Worm (Caenorhabditis elegans) whole organism, L2 larva: ENCODE data around the gene mrpl-45.

Experiments used
- C34F6.9 ChIP-seq: fragments of 150-350 bp; optimal IDR thresholded peaks from 2 replicates; lab custom pipeline; 2014; ENCODE audit warnings: missing biosample characterization, missing genetic modification characterization
- F13H6.1 ChIP-seq: sonication (generic microtip); optimal IDR thresholded peaks from 2 replicates; lab custom pipeline; 2016; ENCODE audit warnings: missing genetic modification characterization, missing compliant biosample characterization
- R02D3.7 ChIP-seq: fragments of 150-350 bp; optimal IDR thresholded peaks from 2 replicates; lab custom pipeline; 2014; ENCODE audit warnings: missing biosample characterization, missing genetic modification characterization
- ZK546.5 ChIP-seq: sonication (generic microtip); optimal IDR thresholded peaks from 2 replicates; lab custom pipeline; 2017; ENCODE audit warnings: missing biosample characterization, missing genetic modification characterization
- aly-2 ChIP-seq: fragments of 150-350 bp; optimal IDR thresholded peaks from 2 replicates; lab custom pipeline; 2014; ENCODE audit warnings: missing biosample characterization, missing genetic modification characterization
- ama-1 ChIP-seq: fragments of 150-350 bp; optimal IDR thresholded peaks from 2 replicates; lab custom pipeline; 2018; ENCODE audit warnings: inconsistent platforms
- ceh-16 ChIP-seq: fragments of 150-350 bp; optimal IDR thresholded peaks from 2 replicates; lab custom pipeline; 2014; ENCODE audit warnings: missing biosample characterization, missing genetic modification characterization
- ceh-82 ChIP-seq: fragments of 150-350 bp; optimal IDR thresholded peaks from 2 replicates; lab custom pipeline; 2014; ENCODE audit warnings: missing biosample characterization, missing genetic modification characterization
- dmd-4 ChIP-seq: sonication (generic microtip); optimal IDR thresholded peaks from 2 replicates; lab custom pipeline; 2017; ENCODE audit warnings: missing biosample characterization, missing genetic modification characterization
- egl-27 ChIP-seq: sonication (generic microtip); optimal IDR thresholded peaks from 3 replicates; lab custom pipeline; 2017; ENCODE audit warnings: missing biosample characterization, missing genetic modification reagents, missing genetic modification characterization
- elt-1 ChIP-seq: fragments of 150-350 bp; optimal IDR thresholded peaks from 2 replicates; lab custom pipeline; 2014; ENCODE audit warnings: missing biosample characterization, missing genetic modification characterization
- elt-3 ChIP-seq: sonication (generic microtip); optimal IDR thresholded peaks from 2 replicates; lab custom pipeline; 2017; ENCODE audit warnings: missing biosample characterization, missing genetic modification characterization
- fos-1 ChIP-seq: fragments of 150-350 bp; optimal IDR thresholded peaks from 2 replicates; lab custom pipeline; 2014; ENCODE audit warnings: missing biosample characterization, missing genetic modification characterization
- gmeb-1 ChIP-seq: fragments of 150-350 bp; optimal IDR thresholded peaks from 2 replicates; lab custom pipeline; 2014; ENCODE audit warnings: missing biosample characterization, missing genetic modification characterization
- lin-11 ChIP-seq: fragments of 150-350 bp; sonication (generic microtip); optimal IDR thresholded peaks from 2 replicates; lab custom pipeline; 2014; ENCODE audit warnings: missing biosample characterization, missing genetic modification characterization, inconsistent platforms, mixed read lengths
- lin-13 ChIP-seq: fragments of 150-350 bp; optimal IDR thresholded peaks from 2 replicates; lab custom pipeline; 2014; ENCODE audit warnings: missing biosample characterization, missing genetic modification reagents, missing genetic modification characterization
- lin-39 ChIP-seq: fragments of 150-350 bp; optimal IDR thresholded peaks from 2 replicates; lab custom pipeline; 2014; ENCODE audit warnings: missing biosample characterization, missing genetic modification reagents, missing genetic modification characterization
- lsy-2 ChIP-seq, 2 experiments: fragments of 150-350 bp in 1 of 2; sonication (generic microtip) in 1 of 2; optimal IDR thresholded peaks; 2 replicates each; lab custom pipeline; 2014 to 2017; ENCODE audit warnings: missing biosample characterization in 2 of 2, missing genetic modification characterization in 2 of 2
- mab-5 ChIP-seq: fragments of 150-350 bp; optimal IDR thresholded peaks from 2 replicates; lab custom pipeline; 2014; ENCODE audit warnings: missing biosample characterization, missing genetic modification characterization
- mbf-1 ChIP-seq: sonication (generic microtip); optimal IDR thresholded peaks from 2 replicates; lab custom pipeline; 2017; ENCODE audit warnings: missing biosample characterization, missing genetic modification characterization
- mdl-1 ChIP-seq, 2 experiments: fragments of 150-350 bp in 1 of 2; sonication (generic microtip) in 1 of 2; optimal IDR thresholded peaks; 2 replicates each; lab custom pipeline; 2017; ENCODE audit warnings: missing biosample characterization in 2 of 2, missing genetic modification characterization in 2 of 2
- nhr-11 ChIP-seq: fragments of 150-350 bp; optimal IDR thresholded peaks from 2 replicates; lab custom pipeline; 2014; ENCODE audit warnings: missing biosample characterization, missing genetic modification characterization
- nhr-12 ChIP-seq: fragments of 150-350 bp; optimal IDR thresholded peaks from 2 replicates; lab custom pipeline; 2014; ENCODE audit warnings: missing biosample characterization, missing genetic modification characterization
- nhr-129 ChIP-seq: fragments of 150-350 bp; optimal IDR thresholded peaks from 2 replicates; lab custom pipeline; 2014; ENCODE audit warnings: missing biosample characterization, missing genetic modification characterization
- nhr-21 ChIP-seq: fragments of 150-350 bp; optimal IDR thresholded peaks from 2 replicates; lab custom pipeline; 2014; ENCODE audit warnings: missing biosample characterization, missing genetic modification characterization
- nhr-23 ChIP-seq: fragments of 150-350 bp; optimal IDR thresholded peaks from 2 replicates; lab custom pipeline; 2014; ENCODE audit warnings: missing biosample characterization, missing genetic modification reagents, missing genetic modification characterization
- nhr-237 ChIP-seq: fragments of 150-350 bp; optimal IDR thresholded peaks from 2 replicates; lab custom pipeline; 2014; ENCODE audit warnings: missing biosample characterization, missing genetic modification characterization
- nhr-25 ChIP-seq: fragments of 150-350 bp; sonication (generic microtip); optimal IDR thresholded peaks from 3 replicates; lab custom pipeline; 2014; ENCODE audit warnings: missing biosample characterization, missing genetic modification characterization
- nhr-6 ChIP-seq: fragments of 150-350 bp; optimal IDR thresholded peaks from 2 replicates; lab custom pipeline; 2014; ENCODE audit warnings: missing biosample characterization, missing genetic modification characterization
- nhr-77 ChIP-seq: fragments of 150-350 bp; optimal IDR thresholded peaks from 2 replicates; lab custom pipeline; 2014; ENCODE audit warnings: missing biosample characterization, missing genetic modification characterization
- peb-1 ChIP-seq: fragments of 150-350 bp; optimal IDR thresholded peaks from 2 replicates; lab custom pipeline; 2014; ENCODE audit warnings: missing biosample characterization, missing genetic modification characterization
- sem-4 ChIP-seq: fragments of 150-350 bp; optimal IDR thresholded peaks from 2 replicates; lab custom pipeline; 2014; ENCODE audit warnings: missing biosample characterization, missing genetic modification reagents, missing genetic modification characterization
- skn-1 ChIP-seq: sonication (generic microtip); optimal IDR thresholded peaks from 2 replicates; lab custom pipeline; 2017; ENCODE audit warnings: missing biosample characterization, missing genetic modification characterization
- sma-3 ChIP-seq: sonication (generic microtip); optimal IDR thresholded peaks from 2 replicates; lab custom pipeline; 2016; ENCODE audit warnings: missing genetic modification reagents, missing genetic modification characterization, missing compliant biosample characterization
- sma-9 ChIP-seq, 2 experiments: fragments of 150-350 bp in 1 of 2; sonication (generic microtip) in 1 of 2; optimal IDR thresholded peaks; 2 replicates each; lab custom pipeline; 2014 to 2016; ENCODE audit warnings: missing genetic modification characterization in 2 of 2, mild to moderate bottlenecking in 1 of 2, missing biosample characterization in 1 of 2, missing compliant biosample characterization in 1 of 2, missing genetic modification reagents in 1 of 2, moderate library complexity in 1 of 2
- snpc-4 ChIP-seq: fragments of 150-350 bp; optimal IDR thresholded peaks from 2 replicates; lab custom pipeline; 2014; ENCODE audit warnings: missing biosample characterization, missing genetic modification characterization
- unc-39 ChIP-seq: fragments of 150-350 bp; optimal IDR thresholded peaks from 2 replicates; lab custom pipeline; 2014; ENCODE audit warnings: missing biosample characterization, missing genetic modification characterization
- unc-55 ChIP-seq: fragments of 150-350 bp; sonication (generic microtip); optimal IDR thresholded peaks from 3 replicates; lab custom pipeline; 2014; ENCODE audit warnings: missing biosample characterization, missing genetic modification reagents, missing genetic modification characterization
- unc-62 ChIP-seq: fragments of 150-350 bp; optimal IDR thresholded peaks from 2 replicates; lab custom pipeline; 2014; ENCODE audit warnings: missing biosample characterization, missing genetic modification reagents, missing genetic modification characterization
- zag-1 ChIP-seq: fragments of 150-350 bp; optimal IDR thresholded peaks from 2 replicates; lab custom pipeline; 2014; ENCODE audit warnings: missing biosample characterization, missing genetic modification characterization
- ztf-1 ChIP-seq: fragments of 200-800 bp; sonication (Bioruptor generic); conservative IDR thresholded peaks from 2 replicates; pipeline ENCODE4 v1.3.6; 2022; ENCODE audit warnings: missing genetic modification characterization, missing compliant biosample characterization
- ztf-11 ChIP-seq: sonication (generic microtip); optimal IDR thresholded peaks from 2 replicates; lab custom pipeline; 2017; ENCODE audit warnings: missing biosample characterization, missing genetic modification characterization
- ztf-4 ChIP-seq: fragments of 150-350 bp; optimal IDR thresholded peaks from 2 replicates; lab custom pipeline; 2014; ENCODE audit warnings: missing biosample characterization, missing genetic modification characterization

mrpl-45 gene

DNA sequence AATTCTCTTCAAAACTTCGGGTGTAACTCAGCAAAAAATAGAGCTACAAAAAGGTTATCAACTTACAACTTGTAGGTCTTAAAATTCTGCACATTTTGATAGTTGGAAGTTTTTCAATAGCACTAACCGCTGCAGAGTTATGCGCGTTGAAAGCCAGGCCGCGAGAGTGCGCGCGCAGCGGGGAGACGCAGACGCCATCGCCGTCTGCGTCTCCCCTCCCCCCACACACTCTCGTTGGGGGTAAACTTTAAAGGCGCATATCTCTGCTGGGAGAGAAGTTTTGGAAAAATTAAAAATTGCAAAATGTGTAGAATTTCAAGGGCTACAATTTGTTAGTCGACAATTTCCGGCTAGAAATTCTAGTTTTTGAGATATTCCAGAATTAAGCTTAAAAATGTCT lies 27.7 kb upstream of the mrpl-45 start:
- no peak for TF ChIP-seq F13H6.1
- TF ChIP-seq ama-1 (lab: Kevin White, UChicago), result no peak
- no peak for TF ChIP-seq C34F6.9 (tag; lab: Kevin White, UChicago)
- no peak for TF ChIP-seq elt-1 (tag; lab: Kevin White, UChicago)
- no peak for TF ChIP-seq ztf-11 (tag; lab: Kevin White, UChicago)
- no peak for TF ChIP-seq ztf-4 (tag; lab: Kevin White, UChicago)
- no peak for TF ChIP-seq sma-3 (GFP tag; lab: Kevin White, UChicago)
- no peak for TF ChIP-seq egl-27 (tag; lab: Kevin White, UChicago)
- no peak for TF ChIP-seq fos-1 (tag; lab: Kevin White, UChicago)
- TF ChIP-seq unc-55 (GFP tag; lab: Kevin White, UChicago), result no peak
- no peak for TF ChIP-seq nhr-129
- TF ChIP-seq gmeb-1, result no peak
- no peak for TF ChIP-seq R02D3.7 (tag; lab: Kevin White, UChicago)
- no peak for TF ChIP-seq lin-11 (tag; lab: Kevin White, UChicago)
- TF ChIP-seq ztf-1 (GFP tag; lab: Robert Waterston, UW), result no peak
- TF ChIP-seq snpc-4 (tag; lab: Kevin White, UChicago), result no peak
- TF ChIP-seq mbf-1 (tag; lab: Kevin White, UChicago), result no peak
- TF ChIP-seq zag-1, result no peak

DNA sequence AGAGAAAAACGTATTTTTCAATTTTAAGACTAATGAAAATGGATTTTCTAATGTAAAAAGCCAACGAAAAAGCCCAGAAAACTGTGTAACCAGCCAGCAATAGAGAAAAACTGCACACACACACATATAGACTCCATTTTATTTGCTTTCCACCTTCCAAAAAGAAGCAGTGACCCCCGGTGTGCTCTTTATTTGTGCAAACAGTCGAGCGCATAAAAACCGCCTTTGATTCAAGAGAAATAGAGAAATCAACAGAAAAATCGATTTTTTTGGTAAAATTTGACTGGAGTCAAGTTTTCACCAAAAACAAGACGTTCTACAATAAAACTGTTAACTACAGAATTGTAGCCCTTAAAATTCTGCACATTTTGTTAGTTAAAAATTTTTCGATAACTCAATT lies 26.8 kb upstream of the mrpl-45 start:
- TF ChIP-seq zag-1 (no peak), ceh-82 (tag; lab: Kevin White, UChicago) (no peak), unc-39 (tag; lab: Kevin White, UChicago) (no peak), lsy-2 (tag; optimal IDR thresholded peaks at IDR 0.05; lab: Kevin White, UChicago) (no peak), sma-3 (GFP tag; lab: Kevin White, UChicago) (no peak), elt-3 (no peak), nhr-11 (tag; lab: Kevin White, UChicago) (no peak), unc-62 (GFP tag; lab: Kevin White, UChicago) (no peak), lin-39 (no peak), egl-27 (tag; lab: Kevin White, UChicago) (no peak), mbf-1 (tag; lab: Kevin White, UChicago) (no peak), nhr-23 (tag; lab: Kevin White, UChicago) (no peak), sma-9 (GFP tag; optimal IDR thresholded peaks at IDR 0.05; lab: Kevin White, UChicago) (no peak), sma-9 (tag; optimal IDR thresholded peaks at IDR 0.05; lab: Kevin White, UChicago) (no peak), snpc-4 (tag; lab: Kevin White, UChicago) (no peak)

DNA sequence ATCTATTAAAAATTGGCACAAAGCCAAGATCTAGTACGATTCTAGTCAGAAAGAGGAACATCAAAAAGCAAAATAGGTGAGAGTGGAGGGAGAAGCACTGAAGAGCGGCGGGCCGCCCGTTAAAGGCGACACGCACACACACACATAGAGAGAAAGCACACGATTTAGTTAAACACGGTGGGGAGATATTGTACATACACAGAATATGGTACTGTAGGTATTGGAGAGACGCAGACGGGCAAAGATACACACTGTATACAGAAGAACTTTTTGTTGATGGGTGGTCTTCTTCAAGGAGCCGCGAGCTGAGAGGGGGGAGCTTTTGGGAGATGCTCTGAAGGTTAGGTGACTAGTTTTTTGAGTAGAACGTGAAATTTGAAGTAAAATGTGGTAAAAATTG lies 24.4 kb upstream of the mrpl-45 start:
- TF ChIP-seq ceh-82 (tag; lab: Kevin White, UChicago) (no peak), elt-1 (tag; lab: Kevin White, UChicago) (no peak), mab-5 (tag; lab: Kevin White, UChicago) (no peak), nhr-129 (peak; percentile 14), lin-39 (no peak), mbf-1 (tag; lab: Kevin White, UChicago) (no peak), R02D3.7 (tag; lab: Kevin White, UChicago) (no peak), F13H6.1 (peak; percentile 54), dmd-4 (tag; lab: Kevin White, UChicago) (no peak), gmeb-1 (no peak), egl-27 (tag; lab: Kevin White, UChicago) (no peak), ztf-11 (tag; lab: Kevin White, UChicago) (no peak), ceh-16 (tag; lab: Kevin White, UChicago) (no peak), snpc-4 (tag; lab: Kevin White, UChicago) (no peak), nhr-23 (tag; lab: Kevin White, UChicago) (no peak), sma-9 (GFP tag; optimal IDR thresholded peaks at IDR 0.05; lab: Kevin White, UChicago) (peak; percentile 24), sma-9 (tag; optimal IDR thresholded peaks at IDR 0.05; lab: Kevin White, UChicago) (no peak), nhr-11 (tag; lab: Kevin White, UChicago) (no peak), ZK546.5 (no peak), nhr-21 (no peak), aly-2 (tag; lab: Kevin White, UChicago) (no peak), zag-1 (no peak), nhr-25 (no peak), C34F6.9 (tag; lab: Kevin White, UChicago) (no peak), lin-13 (GFP tag; lab: Kevin White, UChicago) (no peak), skn-1 (tag; lab: Kevin White, UChicago) (no peak), nhr-77 (tag; lab: Kevin White, UChicago) (no peak), sem-4 (tag; lab: Kevin White, UChicago) (no peak), peb-1 (tag; lab: Kevin White, UChicago) (no peak), fos-1 (tag; lab: Kevin White, UChicago) (peak; percentile 34), mdl-1 (tag; optimal IDR thresholded peaks at IDR 0.05; lab: Kevin White, UChicago) (no peak), nhr-237 (tag; lab: Kevin White, UChicago) (no peak), nhr-6 (tag; lab: Kevin White, UChicago) (no peak), nhr-12 (no peak)
